Worm (Caenorhabditis elegans): ENCODE data around the gene spp-6.

The spp-6 gene

DNA sequence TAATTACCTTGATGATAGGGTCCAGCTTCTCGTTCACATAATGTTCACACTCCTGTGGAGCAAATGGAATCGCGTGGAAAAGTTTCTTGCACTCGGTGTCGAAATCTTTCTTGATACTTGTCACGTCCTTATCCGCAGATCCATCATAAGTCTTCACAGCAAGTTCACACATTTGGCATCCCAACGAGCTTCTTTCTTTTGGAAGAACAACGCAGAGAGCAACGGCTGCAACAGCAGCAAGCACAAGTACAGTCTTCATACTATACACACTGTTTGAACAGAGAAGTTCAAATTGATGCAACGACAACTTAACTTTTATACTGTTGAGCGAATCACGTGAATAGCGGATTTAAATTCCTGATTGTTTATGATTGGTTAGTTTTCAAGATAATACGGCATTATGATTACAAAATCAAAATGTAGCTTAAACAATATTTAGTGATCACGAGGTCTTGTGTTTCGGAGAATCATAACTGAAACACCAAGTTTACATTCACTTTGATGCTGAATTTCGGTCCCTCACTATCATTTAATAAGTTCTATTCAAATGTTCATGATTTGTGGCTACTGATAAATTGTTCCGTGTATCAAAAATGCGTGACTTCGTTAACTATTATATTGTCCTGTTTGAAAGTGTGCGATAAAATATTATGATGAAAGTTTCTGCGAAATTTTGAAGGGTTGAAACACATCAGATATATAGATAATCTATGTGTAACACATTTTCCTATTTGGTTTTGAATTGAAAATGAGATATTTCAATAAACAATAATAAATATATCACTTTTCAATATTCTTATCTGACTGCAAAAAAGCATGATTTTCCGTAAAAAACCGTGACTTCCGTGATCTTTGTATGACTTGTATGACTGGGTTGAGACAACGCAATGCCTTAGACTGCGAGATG lies at the start of gene spp-6, which contains the start of gene spp-2 (continued):
- TF ChIP-seq gei-8 (GFP tag; optimal IDR thresholded peaks at IDR 0.05) (no peak), zfp-3 (GFP tag; conservative IDR thresholded peaks at IDR 0.05) (no peak), lir-3 (tag; optimal IDR thresholded peaks at IDR 0.05) (no peak), spr-3 (GFP tag; optimal IDR thresholded peaks at IDR 0.05) (no peak), hmg-1.1 (GFP tag; IDR thresholded peaks at IDR 0.05) (no peak), mxl-2 (GFP tag; conservative IDR thresholded peaks at IDR 0.05) (no peak), snpc-1.2 (GFP tag; IDR thresholded peaks at IDR 0.05) (no peak), ces-1 (GFP tag; optimal IDR thresholded peaks at IDR 0.05) (no peak), madf-9 (GFP tag; conservative IDR thresholded peaks at IDR 0.05) (no peak), daf-12 (tag; optimal IDR thresholded peaks at IDR 0.05) (no peak), duxl-1 (tag; optimal IDR thresholded peaks at IDR 0.05; ENCODE audit: poor library complexity) (no peak), F26F4.8 (GFP tag; conservative IDR thresholded peaks at IDR 0.05) (no peak), mdt-29 (GFP tag; IDR thresholded peaks at IDR 0.05) (peak; percentile 21; the same call in 1 of the 2 replicates), saeg-2 (GFP tag; IDR thresholded peaks at IDR 0.05) (peak; percentile 75; the same call in 1 of the 2 replicates), ztf-11 (tag; optimal IDR thresholded peaks at IDR 0.05) (no peak), fkh-10 (GFP tag; optimal IDR thresholded peaks at IDR 0.05) (no peak), F49E8.2 (tag; optimal IDR thresholded peaks at IDR 0.05; ENCODE audit: borderline replicate concordance) (no peak), unc-62 (GFP tag; optimal IDR thresholded peaks at IDR 0.05 in 1 of 2) (peak in 1 of 2 experiments; percentile 88), unc-62 (tag; optimal IDR thresholded peaks at IDR 0.05) (no peak), nhr-76 (tag; optimal IDR thresholded peaks at IDR 0.05) (no peak), Y105C5A.15 (GFP tag; IDR thresholded peaks at IDR 0.05) (no peak), Y5F2A.4 (GFP tag; optimal IDR thresholded peaks at IDR 0.05) (no peak), set-16 (GFP tag; IDR thresholded peaks at IDR 0.05) (no peak), rbr-2 (tag; optimal IDR thresholded peaks at IDR 0.05) (no peak), nhr-111 (GFP tag; optimal IDR thresholded peaks at IDR 0.05) (no peak), lin-15B (tag; optimal IDR thresholded peaks at IDR 0.05) (no peak), mxl-3 (GFP tag; optimal IDR thresholded peaks at IDR 0.05) (no peak), aha-1 (tag) (no peak), egl-27 (tag; optimal IDR thresholded peaks at IDR 0.05) (no peak), snpc-4 (tag; optimal IDR thresholded peaks at IDR 0.05) (no peak), T20F7.1 (GFP tag; optimal IDR thresholded peaks at IDR 0.05) (no peak), attf-4 (tag; optimal IDR thresholded peaks at IDR 0.05) (no peak), ama-1 (optimal IDR thresholded peaks at IDR 0.05) (peak; percentile 7), Y75B8A.6 (GFP tag; IDR thresholded peaks at IDR 0.05) (no peak), madf-5 (GFP tag; IDR thresholded peaks at IDR 0.05) (no peak), ceh-44 (GFP tag; IDR thresholded peaks at IDR 0.05) (no peak), daf-8 (GFP tag; IDR thresholded peaks at IDR 0.05) (no peak), zip-11 (GFP tag; IDR thresholded peaks at IDR 0.05) (no peak), R02D3.7 (tag; optimal IDR thresholded peaks at IDR 0.05) (no peak), dve-1 (tag; optimal IDR thresholded peaks at IDR 0.05; ENCODE audit: insufficient read depth) (peak; percentile 86), daf-16 (GFP tag; optimal IDR thresholded peaks at IDR 0.05) (no peak), daf-16 (tag; optimal IDR thresholded peaks at IDR 0.05) (peak; percentile 89), nhr-25 (tag; optimal IDR thresholded peaks at IDR 0.05; ENCODE audit: borderline replicate concordance, insufficient read depth) (no peak), F37D6.2 (tag; optimal IDR thresholded peaks at IDR 0.05) (no peak), php-3 (GFP tag; IDR thresholded peaks at IDR 0.05) (no peak), Y48G9A.11 (GFP tag; IDR thresholded peaks at IDR 0.05) (no peak), aly-2 (tag; optimal IDR thresholded peaks at IDR 0.05) (no peak), arid-1 (GFP tag; conservative IDR thresholded peaks at IDR 0.05) (no peak), lin-38 (GFP tag; IDR thresholded peaks at IDR 0.05) (no peak), egl-43 (GFP tag; IDR thresholded peaks at IDR 0.05) (no peak)
